Fruit fly (Drosophila melanogaster) whole organism, pupa: ENCODE results near the gene Prim2.

Experiments used
- CG12605 ChIP-seq: fragments of 200-800 bp; sonication (Bioruptor generic); IDR thresholded peaks from 2 replicates; pipeline ENCODE4 v1.3.6; 2022; ENCODE audit warnings: missing biosample characterization, missing genetic modification characterization
- CG13204 ChIP-seq: fragments of 200-800 bp; sonication (Bioruptor generic); optimal IDR thresholded peaks from 2 replicates; lab custom pipeline; 2018; ENCODE audit warnings: missing biosample characterization, mild to moderate bottlenecking, missing genetic modification characterization, moderate library complexity
- CG17806 ChIP-seq: fragments of 200-800 bp; sonication (Bioruptor generic); optimal IDR thresholded peaks from 2 replicates; lab custom pipeline; 2018; ENCODE audit warnings: missing biosample characterization, mild to moderate bottlenecking, missing genetic modification characterization, moderate library complexity
- CG34367 ChIP-seq: fragments of 200-800 bp; sonication (Bioruptor generic); optimal IDR thresholded peaks from 2 replicates; lab custom pipeline; 2018; ENCODE audit warnings: missing biosample characterization, mild to moderate bottlenecking, missing genetic modification characterization
- CG8159 ChIP-seq: fragments of 200-800 bp; sonication (Bioruptor generic); optimal IDR thresholded peaks from 3 replicates; lab custom pipeline; 2018; ENCODE audit warnings: missing biosample characterization, mild to moderate bottlenecking, missing genetic modification characterization, moderate library complexity
- CG9948 ChIP-seq: fragments of 200-800 bp; sonication (Bioruptor generic); optimal IDR thresholded peaks from 2 replicates; lab custom pipeline; 2018; ENCODE audit warnings: missing biosample characterization, mild to moderate bottlenecking, missing genetic modification characterization, moderate library complexity
- EcR ChIP-seq: fragments of 200-800 bp; sonication (Bioruptor generic); optimal IDR thresholded peaks from 3 replicates; lab custom pipeline; 2019; ENCODE audit warnings: missing biosample characterization, missing genetic modification characterization, mild to moderate bottlenecking, moderate library complexity, missing genetic modification reagents
- Ets98B ChIP-seq: fragments of 200-800 bp; sonication (Bioruptor generic); IDR thresholded peaks from 2 replicates; pipeline ENCODE4 v1.3.6; 2022; ENCODE audit warnings: missing biosample characterization, missing genetic modification characterization
- Pif1B ChIP-seq: fragments of 200-800 bp; sonication (Bioruptor generic); optimal IDR thresholded peaks from 3 replicates; lab custom pipeline; 2016; ENCODE audit warnings: missing biosample characterization, missing genetic modification characterization
- Snoo ChIP-seq: fragments of 200-800 bp; sonication (Bioruptor generic); optimal IDR thresholded peaks from 3 replicates; lab custom pipeline; 2017; ENCODE audit warnings: missing biosample characterization, mild to moderate bottlenecking, missing genetic modification characterization, inconsistent platforms
- fd96Ca ChIP-seq: fragments of 200-800 bp; sonication (Bioruptor generic); IDR thresholded peaks from 3 replicates; pipeline ENCODE4 v1.3.6; 2022; ENCODE audit warnings: missing biosample characterization, missing genetic modification characterization
- gl ChIP-seq: fragments of 200-800 bp; sonication (Bioruptor generic); optimal IDR thresholded peaks from 2 replicates; lab custom pipeline; 2018; ENCODE audit warnings: missing biosample characterization, mild to moderate bottlenecking, missing genetic modification characterization
- rn ChIP-seq: fragments of 200-800 bp; sonication (Bioruptor generic); IDR thresholded peaks from 2 replicates; pipeline ENCODE4 v1.3.6; 2022; ENCODE audit warnings: missing biosample characterization, missing genetic modification characterization

dm6 chr3L:20404515-20404914 lies 43.1 kb upstream of the Prim2 start:
- no peak for TF ChIP-seq CG17806
- TF ChIP-seq CG8159 (tag; lab: Kevin White, UChicago) = no peak
- no peak for TF ChIP-seq rn (GFP tag; lab: Robert Waterston, UW)
- TF ChIP-seq CG13204 = no peak
- no peak for TF ChIP-seq CG9948 (tag; lab: Kevin White, UChicago)
- TF ChIP-seq fd96Ca = no peak
- no peak for TF ChIP-seq Pif1B (GFP tag; lab: Kevin White, UChicago)
- no peak for TF ChIP-seq Snoo
- no peak for TF ChIP-seq Ets98B (GFP tag; lab: Robert Waterston, UW)
- no peak for TF ChIP-seq EcR
- no peak for TF ChIP-seq CG34367 (tag; lab: Kevin White, UChicago)
- no peak for TF ChIP-seq CG12605 (GFP tag; lab: Robert Waterston, UW)
- no peak for TF ChIP-seq gl
